Fruit fly (Drosophila melanogaster): ENCODE measurements around the gene CG32085.

CG32085 gene

DNA sequence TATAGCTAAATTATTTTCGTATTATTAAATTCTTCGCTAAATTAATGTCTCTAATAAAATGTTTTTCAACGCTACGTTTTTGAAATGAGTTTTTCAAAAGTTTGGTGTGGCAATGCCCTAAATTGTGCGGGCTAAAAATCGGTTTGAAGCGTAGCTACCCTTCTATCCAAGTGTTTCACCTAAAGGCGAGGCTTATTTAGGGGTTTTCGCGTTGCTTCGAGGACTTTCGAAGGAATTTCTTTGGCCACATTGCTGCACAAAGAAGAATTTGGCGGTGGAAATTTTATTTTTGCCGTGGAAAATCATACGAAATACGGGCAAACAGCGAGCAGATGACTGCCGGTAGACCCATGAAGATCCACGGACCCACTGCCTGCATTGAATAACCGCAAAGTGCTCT lies 1.6 kb upstream of the CG32085 start, which contains the start of gene TfIIEalpha (continued):
- TF ChIP-seq E2f2 (GFP tag; IDR thresholded peaks at IDR 0.05): peak; percentile 90
- TF ChIP-seq Med (GFP tag): peak; percentile 76
- peak; percentile 11 for TF ChIP-seq PHDP (tag; optimal IDR thresholded peaks at IDR 0.05)
- TF ChIP-seq Spps (tag; optimal IDR thresholded peaks at IDR 0.05): no peak
- peak; percentile 29; the same call in 1 of the 3 replicates for TF ChIP-seq Dbx (GFP tag; IDR thresholded peaks at IDR 0.05)
- TF ChIP-seq sens (GFP tag): peak; percentile 16
- TF ChIP-seq CG15269 (tag; optimal IDR thresholded peaks at IDR 0.05): no peak
- peak; percentile 62 for TF ChIP-seq CoRest (tag; optimal IDR thresholded peaks at IDR 0.05)
- TF ChIP-seq bcd (GFP tag; optimal IDR thresholded peaks at IDR 0.05): peak; percentile 8
- TF ChIP-seq CG9932 (GFP tag; IDR thresholded peaks at IDR 0.05): peak; percentile 58
- peak; percentile 12 for TF ChIP-seq chn (GFP tag; optimal IDR thresholded peaks at IDR 0.05)
- TF ChIP-seq pzg (GFP tag; optimal IDR thresholded peaks at IDR 0.05): peak; percentile 97
- TF ChIP-seq CG1603 (tag; optimal IDR thresholded peaks at IDR 0.05): peak; percentile 77
- TF ChIP-seq CG11695 (GFP tag; IDR thresholded peaks at IDR 0.05): no peak
- no peak for TF ChIP-seq inv (GFP tag; IDR thresholded peaks at IDR 0.05; ENCODE audit: partially characterized antibody)
- peak; percentile 1 for TF ChIP-seq fu2 (GFP tag; optimal IDR thresholded peaks at IDR 0.05)
- peak; percentile 81 for TF ChIP-seq pita (GFP tag; optimal IDR thresholded peaks at IDR 0.05)
- peak; percentile 17 for TF ChIP-seq Camta (GFP tag; optimal IDR thresholded peaks at IDR 0.05)
- peak; percentile 63; the same call in 1 of the 2 replicates for TF ChIP-seq NFAT (GFP tag; IDR thresholded peaks at IDR 0.05)
- TF ChIP-seq CG18764 (GFP tag; optimal IDR thresholded peaks at IDR 0.05): peak; percentile 57
- TF ChIP-seq CG15514 (GFP tag; optimal IDR thresholded peaks at IDR 0.05): peak; percentile 73
- peak; percentile 48 for TF ChIP-seq BEAF-32 (GFP tag; optimal IDR thresholded peaks at IDR 0.05)
- TF ChIP-seq CG13894 (tag; optimal IDR thresholded peaks at IDR 0.05): peak; percentile 14
- no peak for TF ChIP-seq bsh (GFP tag; optimal IDR thresholded peaks at IDR 0.05)
- TF ChIP-seq knrl (GFP tag; IDR thresholded peaks at IDR 0.05; ENCODE audit: partially characterized antibody): peak; percentile 34; the same call in 1 of the 3 replicates
- peak; percentile 17 for TF ChIP-seq NC2β (GFP tag; optimal IDR thresholded peaks at IDR 0.05)
- peak; percentile 59; the same call in 1 of the 3 replicates for TF ChIP-seq CG2199 (GFP tag; IDR thresholded peaks at IDR 0.05)
- TF ChIP-seq Bgb (GFP tag; IDR thresholded peaks at IDR 0.05; ENCODE audit: partially characterized antibody): peak; percentile 54; the same call in 1 of the 2 replicates
- peak; percentile 100 for TF ChIP-seq CG9215 (GFP tag; IDR thresholded peaks at IDR 0.05)
- peak; percentile 58 for TF ChIP-seq YL-1 (GFP tag; optimal IDR thresholded peaks at IDR 0.05)
- TF ChIP-seq mam (GFP tag; optimal IDR thresholded peaks at IDR 0.05): peak; percentile 22
- TF ChIP-seq CG33213 (GFP tag; optimal IDR thresholded peaks at IDR 0.05): peak; percentile 71
- TF ChIP-seq CG17829 (tag; optimal IDR thresholded peaks at IDR 0.05): peak; percentile 41
- TF ChIP-seq CG18599 (GFP tag; optimal IDR thresholded peaks at IDR 0.05): no peak
- peak; percentile 26; the same call in 1 of the 4 replicates for TF ChIP-seq Dll (GFP tag; IDR thresholded peaks at IDR 0.05; ENCODE audit: partially characterized antibody)
- peak in 1 of 2 experiments; percentile 55 for TF ChIP-seq crp (GFP tag; optimal IDR thresholded peaks at IDR 0.05)
- TF ChIP-seq CG12659 (GFP tag; optimal IDR thresholded peaks at IDR 0.05): peak; percentile 60
- TF ChIP-seq CG15601 (tag; optimal IDR thresholded peaks at IDR 0.05): peak; percentile 42
- TF ChIP-seq mld (GFP tag; IDR thresholded peaks at IDR 0.05; ENCODE audit: partially characterized antibody): no peak
- TF ChIP-seq CG42726 (GFP tag; IDR thresholded peaks at IDR 0.05; ENCODE audit: partially characterized antibody): peak; percentile 72
- TF ChIP-seq CG13624 (GFP tag; optimal IDR thresholded peaks at IDR 0.05): peak; percentile 17
- TF ChIP-seq CG2712 (tag; optimal IDR thresholded peaks at IDR 0.05): peak; percentile 7
- TF ChIP-seq CG32772 (GFP tag; IDR thresholded peaks at IDR 0.05): no peak
- peak; percentile 62 for TF ChIP-seq trem (tag; optimal IDR thresholded peaks at IDR 0.05)
- TF ChIP-seq CG30020 (tag; optimal IDR thresholded peaks at IDR 0.05): peak; percentile 25
- peak in 1 of 2 experiments; percentile 56 for TF ChIP-seq Pdp1 (GFP tag; optimal IDR thresholded peaks at IDR 0.05)
- TF ChIP-seq CG7928 (GFP tag; optimal IDR thresholded peaks at IDR 0.05): peak; percentile 15
- TF ChIP-seq Fer1 (GFP tag; optimal IDR thresholded peaks at IDR 0.05): peak; percentile 11
- peak; percentile 39 for TF ChIP-seq CG11504 (tag; optimal IDR thresholded peaks at IDR 0.05)

Data from whole organism, embryonic.